Fruit fly (Drosophila melanogaster) whole organism, embryonic: ENCODE data around the gene Rcd5.

ENCODE experiments used
- Asciz ChIP-seq: fragments of 200-800 bp; sonication (Bioruptor generic); optimal IDR thresholded peaks from 2 replicates; lab custom pipeline; 2017; ENCODE audit warnings: missing biosample characterization, mild to moderate bottlenecking, missing genetic modification characterization, missing genetic modification reagents
- C15 ChIP-seq: fragments of 200-800 bp; sonication (Bioruptor generic); IDR thresholded peaks from 3 replicates; pipeline ENCODE4 v1.3.6; 2022; ENCODE audit warnings: missing biosample characterization, missing genetic modification characterization
- CG10543 ChIP-seq: fragments of 200-800 bp; sonication (Bioruptor generic); optimal IDR thresholded peaks from 3 replicates; lab custom pipeline; 2017; ENCODE audit warnings: missing biosample characterization, mild to moderate bottlenecking, missing genetic modification characterization, moderate library complexity
- CG11398 ChIP-seq: fragments of 200-800 bp; sonication (Bioruptor generic); optimal IDR thresholded peaks from 2 replicates; lab custom pipeline; 2016; ENCODE audit warnings: missing biosample characterization, missing genetic modification characterization
- CG11696 ChIP-seq: fragments of 200-800 bp; sonication (Bioruptor generic); IDR thresholded peaks from 2 replicates; pipeline ENCODE4 v1.3.6; 2022; ENCODE audit warnings: missing biosample characterization, missing genetic modification characterization
- CG12236 ChIP-seq: fragments of 200-800 bp; sonication (Bioruptor generic); optimal IDR thresholded peaks from 2 replicates; lab custom pipeline; 2016; ENCODE audit warnings: missing biosample characterization, missing genetic modification characterization
- CG12744 ChIP-seq: fragments of 200-800 bp; sonication (Bioruptor generic); optimal IDR thresholded peaks from 2 replicates; lab custom pipeline; 2016; ENCODE audit warnings: missing biosample characterization, missing genetic modification characterization
- CG15269 ChIP-seq: fragments of 200-800 bp; sonication (Bioruptor generic); optimal IDR thresholded peaks from 2 replicates; lab custom pipeline; 2018; ENCODE audit warnings: missing biosample characterization, mild to moderate bottlenecking, missing genetic modification characterization, moderate library complexity
- CG16815 ChIP-seq: fragments of 200-800 bp; sonication (Bioruptor generic); optimal IDR thresholded peaks from 3 replicates; lab custom pipeline; 2017; ENCODE audit warnings: missing biosample characterization, mild to moderate bottlenecking, missing genetic modification characterization
- CG17912 ChIP-seq: fragments of 200-800 bp; sonication (Bioruptor generic); optimal IDR thresholded peaks from 2 replicates; lab custom pipeline; 2018; ENCODE audit warnings: missing biosample characterization, mild to moderate bottlenecking, missing genetic modification characterization
- CG18476 ChIP-seq: fragments of 200-800 bp; sonication (Bioruptor generic); optimal IDR thresholded peaks from 2 replicates; lab custom pipeline; 2016; ENCODE audit warnings: missing biosample characterization, mild to moderate bottlenecking, missing genetic modification characterization
- CG18599 ChIP-seq: fragments of 200-800 bp; sonication (Bioruptor generic); optimal IDR thresholded peaks from 3 replicates; lab custom pipeline; 2017; ENCODE audit warnings: missing biosample characterization, missing genetic modification characterization, mild to moderate bottlenecking, moderate library complexity, missing genetic modification reagents
- CG31441 ChIP-seq: fragments of 200-800 bp; sonication (Bioruptor generic); IDR thresholded peaks from 2 replicates; pipeline ENCODE4 v1.3.6; 2022; ENCODE audit warnings: missing biosample characterization, missing genetic modification characterization
- CG3163 ChIP-seq: fragments of 200-800 bp; sonication (Bioruptor generic); optimal IDR thresholded peaks from 3 replicates; lab custom pipeline; 2016; ENCODE audit warnings: missing biosample characterization, missing genetic modification characterization
- CG32767 ChIP-seq: fragments of 200-800 bp; sonication (Bioruptor generic); IDR thresholded peaks from 2 replicates; pipeline ENCODE4 v1.3.6; 2022; ENCODE audit warnings: missing biosample characterization, missing genetic modification characterization
- CG3281 ChIP-seq: fragments of 200-800 bp; sonication (Bioruptor generic); optimal IDR thresholded peaks from 3 replicates; lab custom pipeline; 2017; ENCODE audit warnings: missing biosample characterization, mild to moderate bottlenecking, missing genetic modification characterization
- CG6175 ChIP-seq: fragments of 200-800 bp; sonication (Bioruptor generic); IDR thresholded peaks from 3 replicates; pipeline ENCODE4 v1.3.6; 2022; ENCODE audit warnings: missing biosample characterization, missing genetic modification characterization
- CG8290 ChIP-seq, 3 experiments: fragments of 200-800 bp; sonication (Bioruptor generic); optimal IDR thresholded peaks; 2 replicates each; lab custom pipeline; 2016 to 2019; ENCODE audit warnings: missing biosample characterization in 3 of 3, missing genetic modification characterization in 3 of 3, mild to moderate bottlenecking in 2 of 3, moderate library complexity in 1 of 3
- CG9609 ChIP-seq: fragments of 200-800 bp; sonication (Bioruptor generic); optimal IDR thresholded peaks from 3 replicates; lab custom pipeline; 2016; ENCODE audit warnings: missing biosample characterization, missing genetic modification characterization
- CG9817 ChIP-seq: fragments of 200-800 bp; sonication (Bioruptor generic); optimal IDR thresholded peaks from 2 replicates; lab custom pipeline; 2018; ENCODE audit warnings: missing biosample characterization, mild to moderate bottlenecking, missing genetic modification characterization, moderate library complexity
- Camta ChIP-seq: fragments of 200-800 bp; sonication (Bioruptor generic); optimal IDR thresholded peaks from 2 replicates; lab custom pipeline; 2016; ENCODE audit warnings: missing biosample characterization, missing genetic modification characterization
- D19A ChIP-seq: fragments of 200-800 bp; optimal IDR thresholded peaks from 3 replicates; lab custom pipeline; 2019; ENCODE audit warnings: missing biosample characterization, mild to moderate bottlenecking, missing genetic modification characterization, moderate library complexity
- Deaf1 ChIP-seq: fragments of 200-800 bp; optimal IDR thresholded peaks from 3 replicates; lab custom pipeline; 2019; ENCODE audit warnings: missing biosample characterization, mild to moderate bottlenecking, missing genetic modification characterization, moderate library complexity
- Dip3 ChIP-seq: fragments of 200-800 bp; sonication (Bioruptor generic); optimal IDR thresholded peaks from 3 replicates; lab custom pipeline; 2016; ENCODE audit warnings: missing biosample characterization, missing genetic modification characterization
- E2f1 ChIP-seq: fragments of 200-800 bp; sonication (Bioruptor generic); IDR thresholded peaks from 2 replicates; pipeline ENCODE4 v1.3.6; 2022; ENCODE audit warnings: missing biosample characterization, missing genetic modification characterization
- H2.0 ChIP-seq: fragments of 200-800 bp; sonication (Bioruptor generic); IDR thresholded peaks from 2 replicates; pipeline ENCODE4 v1.3.6; 2022; ENCODE audit warnings: missing biosample characterization, missing genetic modification characterization
- HHEX ChIP-seq: fragments of 200-800 bp; sonication (Bioruptor generic); optimal IDR thresholded peaks from 3 replicates; lab custom pipeline; 2017; ENCODE audit warnings: missing biosample characterization, mild to moderate bottlenecking, missing genetic modification characterization, missing genetic modification reagents
- Nf-YC ChIP-seq: fragments of 200-800 bp; optimal IDR thresholded peaks from 3 replicates; lab custom pipeline; 2019; ENCODE audit warnings: missing biosample characterization, mild to moderate bottlenecking, missing genetic modification characterization, moderate library complexity
- Oaz ChIP-seq: fragments of 200-800 bp; sonication (Bioruptor generic); IDR thresholded peaks from 2 replicates; pipeline ENCODE4 v1.3.6; 2022; ENCODE audit warnings: missing biosample characterization, missing genetic modification characterization
- Pdp1 ChIP-seq, 2 experiments: fragments of 200-800 bp; sonication (Bioruptor generic); optimal IDR thresholded peaks; 3 replicates each; lab custom pipeline; 2016; ENCODE audit warnings: missing biosample characterization in 2 of 2, missing genetic modification characterization in 2 of 2, mild to moderate bottlenecking in 1 of 2, moderate library complexity in 1 of 2
- Six4 ChIP-seq: fragments of 200-800 bp; sonication (Bioruptor generic); optimal IDR thresholded peaks from 2 replicates; lab custom pipeline; 2016; ENCODE audit warnings: missing biosample characterization, missing genetic modification characterization
- Sox102F ChIP-seq: fragments of 200-800 bp; sonication (Bioruptor generic); optimal IDR thresholded peaks from 2 replicates; lab custom pipeline; 2018; ENCODE audit warnings: missing biosample characterization, mild to moderate bottlenecking, missing genetic modification characterization, moderate library complexity
- Sry-δ ChIP-seq: fragments of 200-800 bp; sonication (Bioruptor generic); optimal IDR thresholded peaks from 2 replicates; lab custom pipeline; 2016; ENCODE audit warnings: missing biosample characterization, missing genetic modification characterization
- abd-A ChIP-seq: fragments of 200-800 bp; sonication (Bioruptor generic); optimal IDR thresholded peaks from 3 replicates; lab custom pipeline; 2019; ENCODE audit warnings: missing biosample characterization, mild to moderate bottlenecking, missing genetic modification characterization, moderate library complexity
- ara ChIP-seq: fragments of 200-800 bp; sonication (Bioruptor generic); IDR thresholded peaks from 2 replicates; pipeline ENCODE4 v1.3.6; 2022; ENCODE audit warnings: missing biosample characterization, missing genetic modification characterization
- bbx ChIP-seq: fragments of 200-800 bp; sonication (Bioruptor generic); IDR thresholded peaks from 2 replicates; pipeline ENCODE4 v1.3.6; 2022; ENCODE audit warnings: missing biosample characterization, missing genetic modification characterization; ENCODE audit not compliant: partially characterized antibody
- caup ChIP-seq: fragments of 200-800 bp; sonication (Bioruptor generic); optimal IDR thresholded peaks from 3 replicates; lab custom pipeline; 2017; ENCODE audit warnings: missing biosample characterization, mild to moderate bottlenecking, missing genetic modification characterization, moderate library complexity; ENCODE audit not compliant: severe bottlenecking
- exex ChIP-seq: fragments of 200-800 bp; sonication (Bioruptor generic); optimal IDR thresholded peaks from 4 replicates; lab custom pipeline; 2018; ENCODE audit warnings: missing biosample characterization, mild to moderate bottlenecking, missing genetic modification characterization, moderate library complexity
- ftz-f1 ChIP-seq: fragments of 200-800 bp; sonication (Bioruptor generic); optimal IDR thresholded peaks from 2 replicates; lab custom pipeline; 2016; ENCODE audit warnings: missing biosample characterization, missing genetic modification characterization
- insv ChIP-seq, 2 experiments: fragments of 200-800 bp; sonication (Bioruptor generic); optimal IDR thresholded peaks; 3 replicates each; lab custom pipeline; 2016 to 2018; ENCODE audit warnings: missing biosample characterization in 2 of 2, missing genetic modification characterization in 2 of 2
- lilli ChIP-seq: fragments of 200-800 bp; sonication (Bioruptor generic); optimal IDR thresholded peaks from 3 replicates; lab custom pipeline; 2016; ENCODE audit warnings: missing biosample characterization, missing genetic modification characterization
- lmd ChIP-seq: fragments of 200-800 bp; sonication (Bioruptor generic); IDR thresholded peaks from 2 replicates; pipeline ENCODE4 v1.3.6; 2022; ENCODE audit warnings: missing biosample characterization, missing genetic modification characterization
- mirr ChIP-seq: fragments of 200-800 bp; sonication (Bioruptor generic); optimal IDR thresholded peaks from 3 replicates; lab custom pipeline; 2018; ENCODE audit warnings: missing biosample characterization, mild to moderate bottlenecking, missing genetic modification characterization
- org-1 ChIP-seq: fragments of 200-800 bp; sonication (Bioruptor generic); optimal IDR thresholded peaks from 2 replicates; lab custom pipeline; 2017; ENCODE audit warnings: missing biosample characterization, missing genetic modification characterization
- phol ChIP-seq: fragments of 200-800 bp; sonication (Bioruptor generic); optimal IDR thresholded peaks from 3 replicates; lab custom pipeline; 2018; ENCODE audit warnings: missing biosample characterization, mild to moderate bottlenecking, missing genetic modification characterization, moderate library complexity
- row ChIP-seq: fragments of 200-800 bp; sonication (Bioruptor generic); IDR thresholded peaks from 3 replicates; pipeline ENCODE4 v1.3.6; 2022; ENCODE audit warnings: missing biosample characterization, missing genetic modification characterization
- slou ChIP-seq: fragments of 200-800 bp; sonication (Bioruptor generic); optimal IDR thresholded peaks from 3 replicates; lab custom pipeline; 2016; ENCODE audit warnings: missing biosample characterization, missing genetic modification characterization
- so ChIP-seq: fragments of 200-800 bp; sonication (Bioruptor generic); IDR thresholded peaks from 3 replicates; pipeline ENCODE4 v1.3.6; 2022; ENCODE audit warnings: missing biosample characterization, missing genetic modification characterization
- toy ChIP-seq: fragments of 200-800 bp; sonication (Bioruptor generic); IDR thresholded peaks from 2 replicates; pipeline ENCODE4 v1.3.6; 2022; ENCODE audit warnings: missing biosample characterization, missing genetic modification characterization
- wek ChIP-seq: fragments of 200-800 bp; sonication (Bioruptor generic); optimal IDR thresholded peaks from 3 replicates; lab custom pipeline; 2018; ENCODE audit warnings: missing biosample characterization, mild to moderate bottlenecking, missing genetic modification characterization, moderate library complexity

Gene Rcd5

DNA sequence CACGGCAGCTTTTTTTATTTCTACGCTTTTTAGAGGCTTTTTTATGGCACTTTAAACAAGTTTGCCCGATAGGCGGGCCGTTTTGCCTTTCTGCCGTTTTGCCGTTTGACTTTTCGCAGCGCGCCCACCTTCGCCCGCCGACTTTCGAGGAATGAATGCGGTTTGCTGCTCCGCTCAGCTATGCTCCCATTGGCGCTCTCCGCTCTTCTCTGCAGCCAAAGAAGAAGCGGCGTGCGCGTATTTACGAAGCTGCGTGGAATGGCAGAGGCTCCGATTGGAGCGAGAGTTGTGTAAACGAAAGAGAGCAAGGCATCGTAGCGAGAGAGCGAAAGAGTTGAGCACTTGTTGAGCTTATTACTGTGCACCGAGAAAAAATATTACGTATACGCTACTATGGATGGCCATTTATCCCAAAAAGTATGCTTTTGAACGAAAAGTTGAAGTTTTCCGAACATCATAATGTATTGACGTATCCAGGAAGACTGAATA, 31.3 kb downstream of the Rcd5 start, which contains the start of gene wit (continued):
- TF ChIP-seq CG12236 (GFP tag; lab: Kevin White, UChicago) (no peak), caup (no peak), CG18599 (peak; percentile 49), ara (GFP tag; lab: Robert Waterston, UW) (no peak), Sox102F (peak; percentile 12), E2f1 (GFP tag; lab: Robert Waterston, UW) (no peak), CG18476 (GFP tag; lab: Kevin White, UChicago) (no peak), CG12744 (no peak), mirr (peak; percentile 27), CG16815 (GFP tag; lab: Kevin White, UChicago) (no peak), CG9817 (tag; lab: Kevin White, UChicago) (no peak), H2.0 (no peak; the same call in 1 of the 2 replicates), Camta (GFP tag; lab: Kevin White, UChicago) (peak; percentile 17), insv (GFP tag; optimal IDR thresholded peaks at IDR 0.05; lab: Kevin White, UChicago) (no peak), Oaz (no peak), toy (GFP tag; lab: Robert Waterston, UW) (no peak), CG32767 (0 out of 2 replicates have a peak, but pooled peaks have one; percentile 16), Six4 (GFP tag; lab: Kevin White, UChicago) (no peak), CG8290 (GFP tag; optimal IDR thresholded peaks at IDR 0.05; lab: Kevin White, UChicago) (no peak), CG8290 (tag; optimal IDR thresholded peaks at IDR 0.05; lab: Kevin White, UChicago) (peak in 1 of 2 experiments; percentile 73), CG3281 (GFP tag; lab: Kevin White, UChicago) (peak; percentile 1), D19A (tag; lab: Kevin White, UChicago) (no peak), lilli (GFP tag; lab: Kevin White, UChicago) (peak; percentile 25), so (no peak; the same call in 2 of the 3 replicates), lmd (GFP tag; lab: Robert Waterston, UW) (no peak), Asciz (GFP tag; lab: Kevin White, UChicago) (no peak), bbx (GFP tag; lab: Robert Waterston, UW) (peak; percentile 41; the same call in 1 of the 2 replicates), CG10543 (peak; percentile 4), row (peak; percentile 42; the same call in 1 of the 3 replicates), CG6175 (no peak), HHEX (GFP tag; lab: Kevin White, UChicago) (no peak), CG9609 (no peak), Deaf1 (tag; lab: Kevin White, UChicago) (peak; percentile 30), CG17912 (GFP tag; lab: Kevin White, UChicago) (no peak), Nf-YC (tag; lab: Kevin White, UChicago) (peak; percentile 81), CG3163 (GFP tag; lab: Kevin White, UChicago) (peak; percentile 87), C15 (GFP tag; lab: Robert Waterston, UW) (0 out of 3 replicates have a peak, but pooled peaks have one; percentile 26), phol (tag; lab: Kevin White, UChicago) (no peak), abd-A (tag; lab: Kevin White, UChicago) (peak; percentile 55), CG31441 (GFP tag; lab: Robert Waterston, UW) (no peak), CG11398 (GFP tag; lab: Kevin White, UChicago) (no peak), Pdp1 (GFP tag; optimal IDR thresholded peaks at IDR 0.05; lab: Kevin White, UChicago) (peak in 1 of 2 experiments; percentile 73), CG15269 (peak; percentile 24), exex (no peak), Sry-δ (no peak), CG11696 (GFP tag; lab: Robert Waterston, UW) (no peak), ftz-f1 (peak; percentile 6), wek (peak; percentile 48), slou (GFP tag; lab: Kevin White, UChicago) (no peak), Dip3 (GFP tag; lab: Kevin White, UChicago) (no peak), org-1 (peak; percentile 31)
